Worm (Caenorhabditis elegans) whole organism, late embryonic: ENCODE results near the gene C27D8.1.

Experiments
- F13H6.1 ChIP-seq: sonication (generic microtip); optimal IDR thresholded peaks from 2 replicates; lab custom pipeline; 2016; ENCODE audit warnings: missing genetic modification characterization, missing compliant biosample characterization
- ama-1 ChIP-seq: fragments of 150-350 bp; optimal IDR thresholded peaks from 2 replicates; lab custom pipeline; 2014
- ceh-22 ChIP-seq: sonication (generic microtip); optimal IDR thresholded peaks from 2 replicates; lab custom pipeline; 2017; ENCODE audit warnings: missing biosample characterization, missing genetic modification characterization
- hlh-30 ChIP-seq: sonication (generic microtip); optimal IDR thresholded peaks from 2 replicates; lab custom pipeline; 2017; ENCODE audit warnings: antibody characterized with exemption, missing genetic modification characterization, missing compliant biosample characterization; ENCODE audit not compliant: insufficient read depth
- sox-2 ChIP-seq: fragments of 200-800 bp; sonication (Bioruptor generic); IDR thresholded peaks from 2 replicates; pipeline ENCODE4 v1.3.6; 2022; ENCODE audit warnings: missing genetic modification reagents, missing genetic modification characterization, missing compliant biosample characterization
- tbx-7 ChIP-seq: sonication (generic microtip); optimal IDR thresholded peaks from 2 replicates; lab custom pipeline; 2016; ENCODE audit warnings: missing genotype, missing genetic modification characterization, missing compliant biosample characterization
- unc-3 ChIP-seq, 2 experiments: fragments of 200-800 bp in 1 of 2; sonication (Bioruptor generic) in 1 of 2; sonication (generic microtip) in 1 of 2; conservative IDR thresholded peaks in 1 of 2; optimal IDR thresholded peaks in 1 of 2; 2 replicates each; pipeline versions ENCODE4 v1.3.6 to Lab custom; 2016 to 2022; ENCODE audit warnings: missing compliant biosample characterization in 2 of 2, missing genetic modification characterization in 2 of 2, missing genetic modification reagents in 1 of 2

DNA sequence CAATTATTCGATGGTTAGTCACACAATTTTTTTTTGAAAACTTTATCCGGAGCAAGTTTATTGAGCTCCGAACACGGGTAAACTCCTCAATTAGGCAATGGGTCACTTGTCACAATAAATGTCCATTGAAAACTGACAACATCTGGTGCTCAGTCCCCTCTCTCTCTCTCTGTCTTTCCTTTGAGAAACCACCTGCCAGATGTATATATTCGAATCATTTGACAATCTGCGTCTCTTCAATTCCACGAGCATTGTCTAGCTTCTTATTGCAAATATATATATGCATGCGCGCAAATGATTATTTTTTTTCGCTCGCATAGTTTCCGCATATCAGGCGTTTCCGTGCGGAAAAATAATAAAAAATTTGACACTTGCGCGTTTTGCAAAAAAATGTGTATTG, 31.8 kb upstream of the C27D8.1 start:
- no peak for TF ChIP-seq ama-1 (lab: Kevin White, UChicago)
- TF ChIP-seq hlh-30 (tag; lab: Kevin White, UChicago) = peak; percentile 71
- TF ChIP-seq ceh-22 (tag; lab: Kevin White, UChicago) = no peak
- TF ChIP-seq tbx-7 (tag; lab: Kevin White, UChicago) = no peak
- no peak for TF ChIP-seq F13H6.1 (tag; lab: Kevin White, UChicago)
- no peak for TF ChIP-seq unc-3 (GFP tag; conservative IDR thresholded peaks at IDR 0.05; lab: Robert Waterston, UW)
- TF ChIP-seq unc-3 (tag; optimal IDR thresholded peaks at IDR 0.05; lab: Kevin White, UChicago) = no peak
- no peak for TF ChIP-seq sox-2 (GFP tag; lab: Robert Waterston, UW)
